Worm (Caenorhabditis elegans) whole organism, young adult: ENCODE measurements around the gene bli-6.

Experiments used
- lin-35 ChIP-seq, 3 experiments: fragments of 150-350 bp in 2 of 3; sonication (generic microtip) in 1 of 3; optimal IDR thresholded peaks; 2 replicates each; lab custom pipeline; 2014 to 2018; ENCODE audit warnings: missing biosample characterization in 3 of 3, missing genetic modification characterization in 3 of 3, missing genetic modification reagents in 3 of 3
- unc-130 ChIP-seq: sonication (generic microtip); optimal IDR thresholded peaks from 2 replicates; lab custom pipeline; 2016; ENCODE audit warnings: missing genetic modification reagents, missing genetic modification characterization, missing compliant biosample characterization
- xnd-1 ChIP-seq: sonication (generic microtip); optimal IDR thresholded peaks from 2 replicates; lab custom pipeline; 2016; ENCODE audit warnings: missing genotype, missing genetic modification reagents, missing genetic modification characterization, missing compliant biosample characterization

DNA sequence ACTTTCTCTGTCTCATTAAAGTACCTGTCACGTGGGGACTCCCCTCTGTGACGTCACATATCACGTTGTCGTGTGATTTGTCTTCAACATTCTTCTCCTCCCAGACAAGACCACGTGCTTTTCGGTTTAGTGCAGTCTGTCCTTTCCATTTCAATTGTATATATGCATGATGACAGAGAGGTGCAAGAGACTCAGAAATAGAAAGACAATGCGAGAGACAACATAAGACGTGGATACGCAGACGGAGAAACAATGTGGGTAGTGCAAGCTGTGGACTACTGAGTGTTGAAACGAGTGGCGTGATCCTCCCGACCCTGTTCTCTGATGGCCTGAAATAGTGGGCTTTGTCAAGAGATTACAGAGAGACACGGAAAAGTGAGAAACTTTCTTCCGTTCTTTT lies 40.1 kb upstream of the bli-6 start:
- TF ChIP-seq unc-130 (GFP tag; lab: Kevin White, UChicago) (no peak), xnd-1 (tag; lab: Kevin White, UChicago) (no peak), lin-35 (GFP tag; optimal IDR thresholded peaks at IDR 0.05; lab: Kevin White, UChicago) (peak in 1 of 3 experiments; percentile 82)
